Fruit fly (Drosophila melanogaster) whole organism, embryonic: ENCODE measurements around the gene CG10962.

Experiments used
- Ada2b ChIP-seq: fragments of 200-800 bp; sonication (Bioruptor generic); IDR thresholded peaks from 2 replicates; pipeline ENCODE4 v1.3.6; 2022; ENCODE audit warnings: missing biosample characterization, missing genetic modification characterization
- Aef1 ChIP-seq: fragments of 200-800 bp; sonication (Bioruptor generic); IDR thresholded peaks from 3 replicates; pipeline ENCODE4 v1.3.6; 2022; ENCODE audit warnings: missing biosample characterization, missing genetic modification characterization
- Awh ChIP-seq: fragments of 200-800 bp; sonication (Bioruptor generic); IDR thresholded peaks from 2 replicates; pipeline ENCODE4, ENCODE4 v1.3.6; 2022; ENCODE audit warnings: missing biosample characterization, missing genetic modification characterization
- B-H2 ChIP-seq: fragments of 200-800 bp; sonication (Bioruptor generic); optimal IDR thresholded peaks from 2 replicates; lab custom pipeline; 2018; ENCODE audit warnings: missing biosample characterization, mild to moderate bottlenecking, missing genetic modification characterization
- CG12104 ChIP-seq: fragments of 200-800 bp; sonication (Bioruptor generic); optimal IDR thresholded peaks from 3 replicates; lab custom pipeline; 2016; ENCODE audit warnings: missing biosample characterization, missing genetic modification characterization
- CG1233 ChIP-seq: fragments of 200-800 bp; sonication (Bioruptor generic); optimal IDR thresholded peaks from 4 replicates; lab custom pipeline; 2018; ENCODE audit warnings: missing biosample characterization, mild to moderate bottlenecking, missing genetic modification characterization
- CG13287 ChIP-seq: fragments of 200-800 bp; sonication (Bioruptor generic); IDR thresholded peaks from 2 replicates; pipeline ENCODE4 v1.3.6; 2022; ENCODE audit warnings: missing biosample characterization, missing genetic modification characterization; ENCODE audit not compliant: partially characterized antibody
- CG13894 ChIP-seq: fragments of 200-800 bp; sonication (Bioruptor generic); optimal IDR thresholded peaks from 3 replicates; lab custom pipeline; 2018; ENCODE audit warnings: missing biosample characterization, mild to moderate bottlenecking, missing genetic modification characterization, moderate library complexity
- CG14710 ChIP-seq: fragments of 200-800 bp; sonication (Bioruptor generic); optimal IDR thresholded peaks from 3 replicates; lab custom pipeline; 2019; ENCODE audit warnings: missing biosample characterization, mild to moderate bottlenecking, missing genetic modification characterization, moderate library complexity
- CG14965 ChIP-seq: fragments of 200-800 bp; sonication (Bioruptor generic); optimal IDR thresholded peaks from 2 replicates; lab custom pipeline; 2016; ENCODE audit warnings: missing biosample characterization, missing genetic modification characterization, borderline replicate concordance
- CG15073 ChIP-seq: fragments of 200-800 bp; sonication (Bioruptor generic); optimal IDR thresholded peaks from 2 replicates; lab custom pipeline; 2016; ENCODE audit warnings: missing biosample characterization, missing genetic modification characterization
- CG1832 ChIP-seq: fragments of 200-800 bp; sonication (Bioruptor generic); optimal IDR thresholded peaks from 2 replicates; lab custom pipeline; 2017; ENCODE audit warnings: missing biosample characterization, mild to moderate bottlenecking, missing genetic modification characterization, inconsistent platforms
- CG30431 ChIP-seq: fragments of 200-800 bp; sonication (Bioruptor generic); optimal IDR thresholded peaks from 2 replicates; lab custom pipeline; 2017; ENCODE audit warnings: missing biosample characterization, missing genetic modification characterization
- CG34422 ChIP-seq: fragments of 200-800 bp; sonication (Bioruptor generic); IDR thresholded peaks from 3 replicates; pipeline ENCODE4 v1.3.6; 2022; ENCODE audit warnings: missing biosample characterization, missing genetic modification characterization
- CG7372 ChIP-seq: fragments of 200-800 bp; sonication (Bioruptor generic); IDR thresholded peaks from 2 replicates; pipeline ENCODE4 v1.3.6; 2022; ENCODE audit warnings: missing biosample characterization, missing genetic modification characterization
- CG8089 ChIP-seq: fragments of 200-800 bp; sonication (Bioruptor generic); optimal IDR thresholded peaks from 3 replicates; lab custom pipeline; 2016; ENCODE audit warnings: missing biosample characterization, missing genetic modification characterization
- CG8388 ChIP-seq: fragments of 200-800 bp; sonication (Bioruptor generic); optimal IDR thresholded peaks from 2 replicates; lab custom pipeline; 2019; ENCODE audit warnings: missing biosample characterization, mild to moderate bottlenecking, missing genetic modification characterization, moderate library complexity
- E2f1 ChIP-seq: fragments of 200-800 bp; sonication (Bioruptor generic); IDR thresholded peaks from 2 replicates; pipeline ENCODE4 v1.3.6; 2022; ENCODE audit warnings: missing biosample characterization, missing genetic modification characterization
- Elba2 ChIP-seq: fragments of 200-800 bp; sonication (Bioruptor generic); optimal IDR thresholded peaks from 3 replicates; lab custom pipeline; 2016; ENCODE audit warnings: missing biosample characterization, missing genetic modification characterization
- MTF-1 ChIP-seq: fragments of 200-800 bp; sonication (Bioruptor generic); optimal IDR thresholded peaks from 2 replicates; lab custom pipeline; 2018; ENCODE audit warnings: missing biosample characterization, mild to moderate bottlenecking, missing genetic modification characterization, borderline replicate concordance
- Med ChIP-seq: fragments of 200-800 bp; sonication (Bioruptor generic); peaks from one replicate; lab custom pipeline; 2016; ENCODE audit warnings: missing biosample characterization, missing genetic modification characterization, mild to moderate bottlenecking, inconsistent platforms, moderate library complexity
- NC2α ChIP-seq: fragments of 200-800 bp; sonication (Bioruptor generic); optimal IDR thresholded peaks from 2 replicates; lab custom pipeline; 2016; ENCODE audit warnings: missing biosample characterization, missing genetic modification characterization
- NFAT ChIP-seq: fragments of 200-800 bp; sonication (Bioruptor generic); IDR thresholded peaks from 2 replicates; pipeline ENCODE4 v1.3.6; 2022; ENCODE audit warnings: missing biosample characterization, missing genetic modification characterization
- Nf-YA ChIP-seq: fragments of 200-800 bp; sonication (Bioruptor generic); IDR thresholded peaks from 2 replicates; pipeline ENCODE4 v1.3.6; 2022; ENCODE audit warnings: missing biosample characterization, missing genetic modification characterization
- Side ChIP-seq: fragments of 200-800 bp; sonication (Bioruptor generic); optimal IDR thresholded peaks from 2 replicates; lab custom pipeline; 2016; ENCODE audit warnings: missing biosample characterization, missing genetic modification characterization
- Six4 ChIP-seq: fragments of 200-800 bp; sonication (Bioruptor generic); optimal IDR thresholded peaks from 2 replicates; lab custom pipeline; 2016; ENCODE audit warnings: missing biosample characterization, missing genetic modification characterization
- Taf1 ChIP-seq: fragments of 200-800 bp; sonication (Bioruptor generic); IDR thresholded peaks from 2 replicates; pipeline ENCODE4 v1.3.6; 2022; ENCODE audit warnings: missing biosample characterization, missing genetic modification characterization
- ab ChIP-seq: fragments of 200-800 bp; sonication (Bioruptor generic); optimal IDR thresholded peaks from 2 replicates; lab custom pipeline; 2016; ENCODE audit warnings: missing biosample characterization, missing genetic modification characterization
- cato ChIP-seq: fragments of 200-800 bp; sonication (Bioruptor generic); optimal IDR thresholded peaks from 2 replicates; lab custom pipeline; 2016; ENCODE audit warnings: missing biosample characterization, missing genetic modification characterization, borderline replicate concordance
- croc ChIP-seq: fragments of 200-800 bp; sonication (Bioruptor generic); conservative IDR thresholded peaks from 3 replicates; pipeline ENCODE4 v1.3.6; 2022; ENCODE audit warnings: missing biosample characterization, missing genetic modification characterization
- crol ChIP-seq: fragments of 200-800 bp; sonication (Bioruptor generic); IDR thresholded peaks from 2 replicates; pipeline ENCODE4 v1.3.6; 2022; ENCODE audit warnings: missing biosample characterization, missing genetic modification characterization
- crp ChIP-seq, 2 experiments: fragments of 200-800 bp; sonication (Bioruptor generic); optimal IDR thresholded peaks; 2 replicates in 1 of 2; 3 replicates in 1 of 2; lab custom pipeline; 2017; ENCODE audit warnings: missing biosample characterization in 2 of 2, missing genetic modification characterization in 2 of 2, mild to moderate bottlenecking in 1 of 2, moderate library complexity in 1 of 2
- cwo ChIP-seq: fragments of 200-800 bp; sonication (Bioruptor generic); optimal IDR thresholded peaks from 3 replicates; lab custom pipeline; 2017; ENCODE audit warnings: missing biosample characterization, missing genetic modification characterization, mild to moderate bottlenecking, moderate library complexity, missing genetic modification reagents
- hth ChIP-seq: fragments of >200 bp; optimal IDR thresholded peaks from 2 replicates; lab custom pipeline; 2017; ENCODE audit warnings: inconsistent platforms
- jumu ChIP-seq: fragments of 200-800 bp; sonication (Bioruptor generic); optimal IDR thresholded peaks from 3 replicates; lab custom pipeline; 2016; ENCODE audit warnings: missing biosample characterization, missing genetic modification characterization
- kay ChIP-seq: fragments of 200-800 bp; sonication (Bioruptor generic); optimal IDR thresholded peaks from 2 replicates; lab custom pipeline; 2016; ENCODE audit warnings: missing biosample characterization, missing genetic modification characterization
- knrl ChIP-seq: fragments of 200-800 bp; sonication (Bioruptor generic); IDR thresholded peaks from 3 replicates; pipeline ENCODE4 v1.3.6; 2022; ENCODE audit warnings: missing biosample characterization, missing genetic modification characterization; ENCODE audit not compliant: partially characterized antibody
- lab ChIP-seq: fragments of 200-800 bp; sonication (Bioruptor generic); optimal IDR thresholded peaks from 3 replicates; lab custom pipeline; 2017; ENCODE audit warnings: missing biosample characterization, missing genetic modification characterization, mild to moderate bottlenecking, moderate library complexity, missing genetic modification reagents
- lov ChIP-seq, 2 experiments: fragments of 200-800 bp in 1 of 2; fragments of >200 bp in 1 of 2; sonication (Bioruptor generic) in 1 of 2; IDR thresholded peaks in 1 of 2; optimal IDR thresholded peaks in 1 of 2; 2 replicates in 1 of 2; 3 replicates in 1 of 2; pipeline versions ENCODE4 v1.3.6 to Lab custom; 2017 to 2022; ENCODE audit warnings: missing biosample characterization in 1 of 2, missing genetic modification characterization in 1 of 2
- onecut ChIP-seq: fragments of 200-800 bp; sonication (Bioruptor generic); IDR thresholded peaks from 2 replicates; pipeline ENCODE4 v1.3.6; 2022; ENCODE audit warnings: missing biosample characterization, missing genetic modification characterization
- org-1 ChIP-seq: fragments of 200-800 bp; sonication (Bioruptor generic); optimal IDR thresholded peaks from 2 replicates; lab custom pipeline; 2017; ENCODE audit warnings: missing biosample characterization, missing genetic modification characterization
- otp ChIP-seq: fragments of 200-800 bp; sonication (Bioruptor generic); IDR thresholded peaks from 3 replicates; pipeline ENCODE4, ENCODE4 v1.3.6; 2022; ENCODE audit warnings: missing biosample characterization, missing genetic modification characterization
- pho ChIP-seq: fragments of 200-800 bp; sonication (Bioruptor generic); optimal IDR thresholded peaks from 2 replicates; lab custom pipeline; 2016; ENCODE audit warnings: missing biosample characterization, missing genetic modification characterization
- phol ChIP-seq: fragments of 200-800 bp; sonication (Bioruptor generic); optimal IDR thresholded peaks from 3 replicates; lab custom pipeline; 2018; ENCODE audit warnings: missing biosample characterization, mild to moderate bottlenecking, missing genetic modification characterization, moderate library complexity
- row ChIP-seq: fragments of 200-800 bp; sonication (Bioruptor generic); IDR thresholded peaks from 3 replicates; pipeline ENCODE4 v1.3.6; 2022; ENCODE audit warnings: missing biosample characterization, missing genetic modification characterization
- schlank ChIP-seq: fragments of 200-800 bp; sonication (Bioruptor generic); optimal IDR thresholded peaks from 2 replicates; lab custom pipeline; 2018; ENCODE audit warnings: missing biosample characterization, mild to moderate bottlenecking, missing genetic modification characterization
- slbo ChIP-seq: fragments of 200-800 bp; sonication (Bioruptor generic); IDR thresholded peaks from 2 replicates; pipeline ENCODE4 v1.3.6; 2022; ENCODE audit warnings: missing biosample characterization, missing genetic modification characterization
- sqz ChIP-seq: fragments of 200-800 bp; sonication (Bioruptor generic); optimal IDR thresholded peaks from 3 replicates; lab custom pipeline; 2018; ENCODE audit warnings: missing biosample characterization, mild to moderate bottlenecking, missing genetic modification characterization
- tin ChIP-seq: fragments of 200-800 bp; sonication (Bioruptor generic); optimal IDR thresholded peaks from 3 replicates; lab custom pipeline; 2016; ENCODE audit warnings: missing biosample characterization, missing genetic modification characterization
- tio ChIP-seq: fragments of 200-800 bp; sonication (Bioruptor generic); optimal IDR thresholded peaks from 2 replicates; lab custom pipeline; 2017; ENCODE audit warnings: missing biosample characterization, missing genetic modification characterization, inconsistent platforms
- zfh2 ChIP-seq: fragments of 200-800 bp; sonication (Bioruptor generic); optimal IDR thresholded peaks from 2 replicates; lab custom pipeline; 2016; ENCODE audit warnings: missing biosample characterization, missing genetic modification characterization

CG10962 gene

dm6 chrX:8974203-8974602 is at the start of gene CG10962 (continued):
- TF ChIP-seq E2f1 (GFP tag; lab: Robert Waterston, UW), result peak; percentile 77
- TF ChIP-seq onecut, result peak; percentile 57
- TF ChIP-seq Side (GFP tag; lab: Kevin White, UChicago), result peak; percentile 51
- no peak for TF ChIP-seq knrl
- TF ChIP-seq CG13894 (tag; lab: Kevin White, UChicago), result no peak
- no peak for TF ChIP-seq otp (GFP tag; lab: Robert Waterston, UW)
- peak; percentile 76 for TF ChIP-seq Ada2b (GFP tag; lab: Robert Waterston, UW)
- no peak for TF ChIP-seq NC2α (GFP tag; lab: Kevin White, UChicago)
- TF ChIP-seq schlank, result peak; percentile 43
- peak; percentile 45 for TF ChIP-seq CG7372
- peak; percentile 94 for TF ChIP-seq Med (GFP tag; lab: Kevin White, UChicago)
- TF ChIP-seq crp (GFP tag; optimal IDR thresholded peaks at IDR 0.05; lab: Kevin White, UChicago), result no peak
- peak; percentile 31 for TF ChIP-seq tin
- TF ChIP-seq kay (GFP tag; lab: Kevin White, UChicago), result peak; percentile 73
- TF ChIP-seq zfh2 (GFP tag; lab: Kevin White, UChicago), result peak; percentile 62
- peak; percentile 52 for TF ChIP-seq CG8388 (GFP tag; lab: Kevin White, UChicago)
- TF ChIP-seq crol (GFP tag; lab: Robert Waterston, UW), result no peak
- TF ChIP-seq CG30431 (GFP tag; lab: Kevin White, UChicago), result no peak
- TF ChIP-seq CG14965 (GFP tag; lab: Kevin White, UChicago), result no peak
- TF ChIP-seq Six4 (GFP tag; lab: Kevin White, UChicago), result no peak
- TF ChIP-seq CG8089 (GFP tag; lab: Kevin White, UChicago), result no peak
- peak; percentile 61; the same call in 1 of the 2 replicates for TF ChIP-seq Taf1 (GFP tag; lab: Robert Waterston, UW)
- TF ChIP-seq B-H2 (GFP tag; lab: Kevin White, UChicago), result peak; percentile 62
- TF ChIP-seq cato (GFP tag; lab: Kevin White, UChicago), result peak; percentile 1
- TF ChIP-seq CG1832 (GFP tag; lab: Kevin White, UChicago), result no peak
- TF ChIP-seq jumu (GFP tag; lab: Kevin White, UChicago), result peak; percentile 21
- peak; percentile 44; the same call in 1 of the 2 replicates for TF ChIP-seq Nf-YA (GFP tag; lab: Robert Waterston, UW)
- peak; percentile 60 for TF ChIP-seq cwo (GFP tag; lab: Kevin White, UChicago)
- TF ChIP-seq croc, result peak; percentile 40; the same call in 2 of the 3 replicates
- TF ChIP-seq CG1233, result peak; percentile 47
- TF ChIP-seq CG34422 (GFP tag; lab: Robert Waterston, UW), result peak; percentile 52; the same call in 1 of the 3 replicates
- TF ChIP-seq MTF-1 (GFP tag; lab: Kevin White, UChicago), result peak; percentile 0
- TF ChIP-seq lov (optimal IDR thresholded peaks at IDR 0.05; lab: Kevin White, UChicago), result no peak
- no peak for TF ChIP-seq lov (GFP tag; IDR thresholded peaks at IDR 0.05; lab: Robert Waterston, UW)
- no peak for TF ChIP-seq hth (lab: Kevin White, UChicago)
- 0 out of 2 replicates have a peak, but pooled peaks have one; percentile 31 for TF ChIP-seq Awh (GFP tag; lab: Robert Waterston, UW)
- peak; percentile 52 for TF ChIP-seq phol (tag; lab: Kevin White, UChicago)
- TF ChIP-seq sqz, result no peak
- TF ChIP-seq Aef1, result peak; percentile 71
- peak; percentile 90 for TF ChIP-seq row (GFP tag; lab: Robert Waterston, UW)
- TF ChIP-seq CG12104, result no peak
- no peak for TF ChIP-seq CG15073 (GFP tag; lab: Kevin White, UChicago)
- TF ChIP-seq slbo, result peak; percentile 83
- TF ChIP-seq tio (GFP tag; lab: Kevin White, UChicago), result peak; percentile 28
- TF ChIP-seq org-1, result peak; percentile 58
- TF ChIP-seq NFAT, result peak; percentile 75
- no peak for TF ChIP-seq ab (GFP tag; lab: Kevin White, UChicago)
- TF ChIP-seq CG14710, result no peak
- TF ChIP-seq CG13287 (GFP tag; lab: Robert Waterston, UW), result no peak
- no peak for TF ChIP-seq Elba2
- TF ChIP-seq lab (GFP tag; lab: Kevin White, UChicago), result peak; percentile 81
- TF ChIP-seq pho (GFP tag; lab: Kevin White, UChicago), result peak; percentile 45
